Fruit fly (Drosophila melanogaster) Kc167 (cell line): ENCODE results near the gene CG18789.
"Not testable (repeated sequence)": the region's sequence is repeated elsewhere in the genome, so short reads cannot be mapped to it uniquely, and the experiment has no call there.

Experiments used
- Myc ChIP-seq: fragments of >200 bp; optimal IDR thresholded peaks from 2 replicates; lab custom pipeline; 2017; ENCODE audit warnings: missing external identifiers
- Sin3A ChIP-seq: fragments of >200 bp; optimal IDR thresholded peaks from 2 replicates; lab custom pipeline; 2018; ENCODE audit warnings: missing external identifiers
- h ChIP-seq: fragments of >200 bp; optimal IDR thresholded peaks from 3 replicates; lab custom pipeline; 2018; ENCODE audit warnings: missing external identifiers
- insv ChIP-seq: fragments of >200 bp; optimal IDR thresholded peaks from 3 replicates; lab custom pipeline; 2018; ENCODE audit warnings: missing external identifiers
- psq ChIP-seq: fragments of >200 bp; optimal IDR thresholded peaks from 2 replicates; lab custom pipeline; 2017; ENCODE audit warnings: missing external identifiers
- ttk ChIP-seq: sonication (Bioruptor generic); optimal IDR thresholded peaks from 2 replicates; lab custom pipeline; 2017; ENCODE audit warnings: missing external identifiers

CG18789 gene

DNA sequence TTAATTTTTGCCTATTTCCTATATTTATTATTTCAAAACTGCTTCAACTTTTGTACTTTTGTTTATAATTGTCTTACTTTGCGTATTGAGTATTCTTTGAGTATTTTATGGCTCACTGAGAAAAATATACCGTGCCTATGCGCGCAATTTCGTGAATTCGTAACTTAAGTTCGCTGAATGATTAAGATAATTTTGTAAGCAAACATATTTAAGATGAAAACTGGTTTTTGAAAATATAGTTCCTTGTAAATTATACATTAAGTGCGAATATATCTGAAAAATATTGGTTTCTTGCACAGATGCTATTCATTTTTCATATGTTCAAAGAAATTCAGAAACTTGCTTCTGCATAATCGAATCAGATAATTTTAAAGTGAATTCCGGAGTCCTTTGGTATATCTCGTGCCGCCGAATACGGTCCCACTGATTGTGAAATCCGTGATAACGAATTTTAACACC is at the start of gene CG18789, which contains the start of gene Qtzl:
CG18789 (minus strand) TSS at position 101 of the 459 bp plus-strand sequence.
Qtzl (plus strand) TSS at position 409 of the 459 bp plus-strand sequence.
- TF ChIP-seq psq, Myc, ttk (lab: Kevin White, UChicago): not testable (repeated sequence)

- TF ChIP-seq insv (lab: Kevin White, UChicago): no peak
Observed at dm6 chr2L:12044613-12045350, 49.5 kb upstream of the CG18789 start, which contains the start of gene CG6785. TSS of gene CG6785 (minus strand) at chr2L:12045200.

DNA sequence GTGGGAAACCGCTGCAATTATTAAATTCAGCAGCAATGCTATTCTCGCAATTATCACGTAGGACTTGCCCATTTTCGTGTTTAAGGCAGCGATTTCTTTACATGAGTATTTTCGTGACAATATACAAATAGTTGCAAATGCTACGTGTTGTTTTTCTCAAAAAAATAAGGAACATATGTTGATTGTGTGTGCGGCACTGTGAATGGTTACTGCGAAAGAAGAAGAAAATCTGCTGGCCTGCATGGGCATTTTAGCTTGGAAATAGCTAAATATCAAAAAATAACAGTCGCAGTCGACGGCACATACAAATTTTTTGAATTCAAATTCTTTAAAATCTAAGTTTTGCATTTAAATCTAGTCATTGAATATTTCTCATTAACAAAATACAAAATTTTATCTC is 45.3 kb upstream of the CG18789 start, which contains the start of gene CG6766:
CG6766 (minus strand) TSS at position 180 of the 400 bp plus-strand sequence.
- TF ChIP-seq h (lab: Kevin White, UChicago) (no peak), ttk (lab: Kevin White, UChicago) (no peak), psq (lab: Kevin White, UChicago) (no peak)

DNA sequence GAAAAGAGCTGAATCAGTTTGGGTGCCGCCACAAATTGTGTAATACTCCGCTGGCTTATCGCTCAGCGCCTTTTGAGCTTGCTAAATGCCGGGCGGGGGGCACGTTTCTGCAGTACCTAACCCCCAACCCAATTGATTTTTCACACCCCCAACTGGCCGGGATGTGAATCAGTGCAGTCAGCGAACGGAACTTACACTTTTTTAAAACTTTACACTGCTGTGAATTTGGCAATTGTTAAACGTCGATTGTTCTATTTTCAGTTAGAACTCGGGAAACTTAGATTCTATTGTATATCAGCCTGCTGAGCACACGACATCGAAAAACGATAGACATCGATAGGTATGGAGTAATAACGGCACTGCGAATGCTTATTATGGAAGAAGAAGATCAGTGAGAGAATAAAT is 42.9 kb upstream of the CG18789 start, which contains the start of gene Tom70:
Tom70 (minus strand) TSS at position 335 of the 405 bp plus-strand sequence.
- TF ChIP-seq insv (lab: Kevin White, UChicago) (no peak), Sin3A (lab: Kevin White, UChicago) (no peak), Myc (lab: Kevin White, UChicago) (no peak), ttk (lab: Kevin White, UChicago) (no peak), psq (lab: Kevin White, UChicago) (no peak), h (lab: Kevin White, UChicago) (no peak)

- TF ChIP-seq Sin3A (lab: Kevin White, UChicago) (no peak), psq (lab: Kevin White, UChicago) (no peak), ttk (lab: Kevin White, UChicago) (no peak), insv (lab: Kevin White, UChicago) (no peak), h (lab: Kevin White, UChicago) (no peak), Myc (lab: Kevin White, UChicago) (no peak)
Observed at dm6 chr2L:12033890-12034289, 38.7 kb upstream of the CG18789 start, which contains the start of gene CG18788. TSS of gene CG18788 (plus strand) at chr2L:12034190.

DNA sequence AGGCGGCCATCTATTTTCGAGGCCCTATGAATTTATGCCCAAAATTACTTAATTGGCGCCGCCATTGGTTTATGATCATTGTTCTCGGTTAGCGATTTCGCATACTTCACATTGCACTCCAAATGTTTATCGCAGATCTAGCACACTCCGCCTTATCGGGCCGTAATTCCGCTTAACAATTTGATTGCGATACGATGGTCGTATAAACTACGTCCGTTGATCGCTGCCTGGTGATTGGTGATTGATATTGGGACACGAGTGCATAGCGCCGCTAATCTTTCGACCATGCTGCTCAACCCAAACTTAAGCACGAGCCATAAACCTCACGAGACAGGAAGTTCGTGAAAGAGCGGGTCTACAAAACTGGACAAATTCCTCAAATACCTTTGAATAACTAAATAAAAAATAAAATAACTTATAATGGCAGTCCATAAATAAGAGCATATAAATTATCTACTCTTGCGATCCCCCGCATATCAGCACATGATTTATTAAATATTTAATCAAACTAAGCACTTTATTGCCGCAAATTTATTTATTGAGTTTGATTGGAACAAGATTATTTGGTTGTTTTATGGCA is 35.4 kb upstream of the CG18789 start:
- TF ChIP-seq psq (lab: Kevin White, UChicago): no peak
- TF ChIP-seq Sin3A (lab: Kevin White, UChicago): no peak
- TF ChIP-seq Myc (lab: Kevin White, UChicago): no peak
- no peak for TF ChIP-seq h (lab: Kevin White, UChicago)
- no peak for TF ChIP-seq ttk (lab: Kevin White, UChicago)
- no peak for TF ChIP-seq insv (lab: Kevin White, UChicago)

DNA sequence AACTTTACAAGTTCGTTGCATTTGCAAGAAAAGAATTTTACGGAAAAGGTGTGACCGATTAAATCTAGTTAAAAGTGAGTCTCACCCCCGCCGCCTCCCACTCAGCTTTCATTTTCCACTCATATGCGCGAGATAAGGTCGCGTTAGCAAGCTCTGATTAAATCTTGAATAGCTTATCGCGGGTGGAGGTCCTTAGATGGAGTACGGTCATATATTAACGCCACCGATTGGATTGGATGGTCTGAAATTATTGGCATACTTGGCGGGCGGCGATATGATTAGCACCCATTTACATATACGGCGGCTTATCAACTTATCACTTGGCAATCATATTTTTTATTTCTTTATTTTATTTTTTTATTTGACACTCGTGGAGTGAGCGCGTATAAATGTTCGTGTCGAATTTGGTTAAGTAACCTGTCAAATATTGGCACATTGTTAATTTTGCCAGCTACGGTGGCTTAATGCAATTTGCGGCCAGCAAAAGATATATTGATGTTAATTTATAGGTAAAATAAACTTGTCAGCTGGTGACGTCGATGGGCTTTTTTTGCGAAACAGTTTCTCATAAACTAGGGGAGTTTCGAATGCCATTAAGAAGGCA is 34.5 kb upstream of the CG18789 start:
- TF ChIP-seq Myc (lab: Kevin White, UChicago) (no peak), Sin3A (lab: Kevin White, UChicago) (no peak), ttk (lab: Kevin White, UChicago) (no peak), psq (lab: Kevin White, UChicago) (no peak), insv (lab: Kevin White, UChicago) (no peak), h (lab: Kevin White, UChicago) (no peak)

- no peak for TF ChIP-seq Sin3A (lab: Kevin White, UChicago)
- no peak for TF ChIP-seq h (lab: Kevin White, UChicago)
- TF ChIP-seq insv (lab: Kevin White, UChicago): no peak
- no peak for TF ChIP-seq ttk (lab: Kevin White, UChicago)
- no peak for TF ChIP-seq Myc (lab: Kevin White, UChicago)
- TF ChIP-seq psq (lab: Kevin White, UChicago): no peak
Observed at dm6 chr2L:12028808-12029207, 33.6 kb upstream of the CG18789 start.

- no peak for TF ChIP-seq Myc (lab: Kevin White, UChicago)
- no peak for TF ChIP-seq ttk (lab: Kevin White, UChicago)
Observed at dm6 chr2L:12028102-12028501, 32.9 kb upstream of the CG18789 start.

dm6 chr2L:12027435-12027834 is 32.2 kb upstream of the CG18789 start, which contains the start of gene dmGlut:
TSS of gene dmGlut (plus strand) at chr2L:12027438.
- no peak for TF ChIP-seq Myc (lab: Kevin White, UChicago)
- no peak for TF ChIP-seq ttk (lab: Kevin White, UChicago)
- TF ChIP-seq psq (lab: Kevin White, UChicago): no peak
- TF ChIP-seq Sin3A (lab: Kevin White, UChicago): no peak
- TF ChIP-seq insv (lab: Kevin White, UChicago): no peak
- TF ChIP-seq h (lab: Kevin White, UChicago): no peak
